Fruit fly (Drosophila melanogaster): Measurements from ENCODE around the gene Cftr.

Gene Cftr

dm6 chr3R:24564191-24564798 lies 20.6 kb upstream of the Cftr start:
- TF ChIP-seq D1 (tag; optimal IDR thresholded peaks at IDR 0.05) (no peak), CG12605 (GFP tag; IDR thresholded peaks at IDR 0.05) (no peak), CG13204 (GFP tag; optimal IDR thresholded peaks at IDR 0.05) (no peak), CG8301 (tag; optimal IDR thresholded peaks at IDR 0.05) (no peak), CG17806 (tag; optimal IDR thresholded peaks at IDR 0.05) (no peak), CG9948 (tag; optimal IDR thresholded peaks at IDR 0.05) (no peak), Pif1A (GFP tag; optimal IDR thresholded peaks at IDR 0.05) (no peak), CG15710 (tag; optimal IDR thresholded peaks at IDR 0.05) (no peak), CG10348 (GFP tag; IDR thresholded peaks at IDR 0.05) (no peak)

DNA sequence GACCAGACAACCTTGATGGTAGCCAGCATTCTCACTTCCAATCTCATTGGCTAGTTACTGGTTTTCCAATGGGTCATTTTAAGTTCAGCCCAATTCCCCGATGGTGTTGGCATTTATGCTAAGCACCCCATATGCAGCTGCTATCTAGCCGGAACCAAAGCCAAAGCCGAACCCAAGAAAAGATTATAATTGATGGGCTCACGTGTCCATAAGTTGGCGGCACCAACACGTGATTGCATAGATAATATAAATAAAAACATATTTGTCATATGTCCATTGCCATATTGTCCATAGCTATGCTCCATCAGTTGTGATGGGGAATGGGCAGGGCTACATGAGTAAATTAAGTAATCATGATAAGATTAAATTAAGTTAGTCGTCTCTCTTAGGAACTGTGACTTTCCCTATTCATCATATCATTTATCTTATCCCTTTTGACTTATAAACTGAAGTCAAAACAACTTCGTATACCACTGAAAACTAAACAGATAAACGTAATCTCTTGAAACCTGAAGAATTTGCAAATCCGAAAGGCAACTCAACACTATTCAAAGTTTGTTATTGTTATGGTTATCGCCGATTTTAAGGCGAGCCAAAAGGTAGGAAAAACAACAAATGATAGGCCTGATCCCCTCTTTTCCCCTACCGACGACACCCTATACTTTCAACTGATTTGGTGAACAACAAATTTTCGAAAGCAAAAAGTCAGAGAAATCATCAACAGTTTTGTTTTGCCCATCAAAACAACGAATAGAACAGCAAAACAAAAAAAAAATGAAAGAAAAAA lies 19.5 kb upstream of the Cftr start:
- TF ChIP-seq EcR (GFP tag; optimal IDR thresholded peaks at IDR 0.05) (peak; percentile 47), CG13204 (GFP tag; optimal IDR thresholded peaks at IDR 0.05) (no peak)

DNA sequence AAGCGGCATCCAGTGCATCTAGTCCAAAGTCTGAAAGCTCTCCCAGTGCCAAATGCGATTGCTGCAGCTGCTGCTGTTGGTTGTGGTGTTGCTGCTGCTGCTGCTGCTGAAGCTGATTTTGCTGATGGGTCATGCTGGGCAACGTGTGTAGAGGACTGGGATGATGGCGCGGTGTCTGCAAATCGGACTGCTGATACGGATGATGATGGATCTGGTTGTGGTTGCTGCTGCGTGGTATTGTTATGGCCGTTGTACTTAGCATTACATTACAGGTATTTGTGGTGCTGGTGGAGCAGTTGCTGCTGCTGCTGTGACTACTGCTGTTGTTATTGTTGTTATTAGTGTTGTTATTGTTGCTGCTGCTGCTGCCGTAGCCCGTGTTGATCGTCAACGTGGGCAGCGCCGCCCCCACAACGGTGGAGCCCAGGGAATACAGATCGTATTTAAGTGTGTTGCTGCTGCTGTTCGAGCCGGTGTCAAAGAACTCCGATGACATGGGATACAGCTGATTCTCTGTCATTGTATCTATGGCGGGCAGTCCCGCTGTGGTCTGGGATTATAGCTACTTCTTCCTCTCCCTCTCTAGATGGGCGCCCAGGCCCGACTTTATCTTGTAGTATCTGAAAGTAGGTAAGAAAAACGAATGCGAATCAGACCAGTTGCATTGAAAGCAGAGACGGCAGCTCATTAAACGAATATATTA lies 18.8 kb upstream of the Cftr start:
- TF ChIP-seq EcR (GFP tag; optimal IDR thresholded peaks at IDR 0.05) (peak; percentile 95), CG15710 (tag; optimal IDR thresholded peaks at IDR 0.05) (no peak), gl (tag; optimal IDR thresholded peaks at IDR 0.05) (no peak), CG14655 (GFP tag; optimal IDR thresholded peaks at IDR 0.05) (no peak), CG13204 (GFP tag; optimal IDR thresholded peaks at IDR 0.05) (peak; percentile 16), CG32121 (GFP tag; IDR thresholded peaks at IDR 0.05) (no peak)

dm6 chr3R:24557020-24557465 lies 13.3 kb upstream of the Cftr start:
- peak; percentile 13 for TF ChIP-seq CG17806 (tag; optimal IDR thresholded peaks at IDR 0.05)
- TF ChIP-seq Snoo (tag; optimal IDR thresholded peaks at IDR 0.05), result peak; percentile 9
- no peak for TF ChIP-seq CG14655 (GFP tag; optimal IDR thresholded peaks at IDR 0.05)
- no peak for TF ChIP-seq rn (GFP tag; IDR thresholded peaks at IDR 0.05)
- TF ChIP-seq CG8301 (tag; optimal IDR thresholded peaks at IDR 0.05), result no peak

- TF ChIP-seq gl (tag; optimal IDR thresholded peaks at IDR 0.05), result no peak
- no peak for TF ChIP-seq Snoo (tag; optimal IDR thresholded peaks at IDR 0.05)
- no peak for TF ChIP-seq CG9948 (tag; optimal IDR thresholded peaks at IDR 0.05)
- no peak for TF ChIP-seq Pif1A (GFP tag; optimal IDR thresholded peaks at IDR 0.05)
- TF ChIP-seq CG13204 (GFP tag; optimal IDR thresholded peaks at IDR 0.05), result no peak
- TF ChIP-seq CG8301 (tag; optimal IDR thresholded peaks at IDR 0.05), result no peak
- no peak for TF ChIP-seq CG34367 (tag; optimal IDR thresholded peaks at IDR 0.05)
- no peak for TF ChIP-seq CG15710 (tag; optimal IDR thresholded peaks at IDR 0.05)
- TF ChIP-seq fd96Ca (GFP tag; IDR thresholded peaks at IDR 0.05), result no peak
- no peak for TF ChIP-seq CG10348 (GFP tag; IDR thresholded peaks at IDR 0.05)
- no peak for TF ChIP-seq CG32121 (GFP tag; IDR thresholded peaks at IDR 0.05)
- TF ChIP-seq CG8159 (tag; optimal IDR thresholded peaks at IDR 0.05), result no peak
- TF ChIP-seq EcR (GFP tag; optimal IDR thresholded peaks at IDR 0.05), result no peak
Observed at dm6 chr3R:24556554-24556953, 12.8 kb upstream of the Cftr start.

dm6 chr3R:24555932-24556331 lies 12.2 kb upstream of the Cftr start:
- TF ChIP-seq rn (GFP tag; IDR thresholded peaks at IDR 0.05) (no peak), CG8301 (tag; optimal IDR thresholded peaks at IDR 0.05) (no peak), Snoo (tag; optimal IDR thresholded peaks at IDR 0.05) (no peak)

- no peak for TF ChIP-seq CG14655 (GFP tag; optimal IDR thresholded peaks at IDR 0.05)
- TF ChIP-seq CG10348 (GFP tag; IDR thresholded peaks at IDR 0.05), result no peak
- no peak for TF ChIP-seq Pif1A (GFP tag; optimal IDR thresholded peaks at IDR 0.05)
- no peak for TF ChIP-seq Pif1B (GFP tag; optimal IDR thresholded peaks at IDR 0.05)
- TF ChIP-seq CG8159 (tag; optimal IDR thresholded peaks at IDR 0.05), result no peak
- TF ChIP-seq fd96Ca (GFP tag; IDR thresholded peaks at IDR 0.05), result no peak
- TF ChIP-seq CG13204 (GFP tag; optimal IDR thresholded peaks at IDR 0.05), result no peak
Observed at dm6 chr3R:24555150-24555549, 11.4 kb upstream of the Cftr start.
